Fruit fly (Drosophila melanogaster): ENCODE measurements around the gene Jon99Fi.

Gene Jon99Fi

DNA sequence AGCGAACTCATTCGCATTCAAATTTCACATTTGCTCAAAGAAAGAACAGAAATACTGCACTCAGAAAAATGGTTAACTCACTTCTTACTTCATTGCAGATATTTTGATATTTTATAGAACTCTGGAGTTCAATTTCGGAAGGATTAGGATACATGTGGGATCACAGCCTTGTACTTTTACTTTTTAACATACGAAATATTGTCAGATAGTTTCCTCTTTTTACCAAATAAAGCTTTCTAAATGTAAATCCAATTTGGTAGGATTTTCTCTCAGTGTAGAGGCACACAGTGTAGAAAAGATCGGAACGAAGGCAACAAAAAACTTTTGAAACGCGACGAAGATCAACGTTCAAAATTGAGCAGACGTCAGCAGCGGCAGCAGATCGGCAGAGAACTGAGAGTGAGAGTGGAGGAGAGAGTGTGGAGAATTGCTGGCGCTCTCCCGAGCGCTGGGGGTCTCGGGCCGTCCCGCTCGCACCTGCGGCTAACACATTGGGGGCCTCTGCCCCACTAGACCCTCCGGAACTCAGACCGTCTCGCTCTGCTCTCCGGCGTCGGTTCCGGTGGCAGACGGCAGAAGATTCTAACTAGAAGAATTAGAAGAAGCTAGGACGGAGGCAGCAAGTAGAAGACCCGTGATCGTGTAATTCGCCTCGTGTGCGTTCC lies 43.4 kb downstream of the Jon99Fi start, which contains the start of gene tmod (continued):
- no peak for TF ChIP-seq sc (optimal IDR thresholded peaks at IDR 0.05)
- peak; percentile 55 for TF ChIP-seq sc (GFP tag; optimal IDR thresholded peaks at IDR 0.05)
- TF ChIP-seq CG9437 (GFP tag; optimal IDR thresholded peaks at IDR 0.05), result no peak
- TF ChIP-seq slou (GFP tag; optimal IDR thresholded peaks at IDR 0.05), result no peak
- peak; percentile 30 for TF ChIP-seq en (GFP tag; optimal IDR thresholded peaks at IDR 0.05)
- TF ChIP-seq CG12155 (GFP tag; optimal IDR thresholded peaks at IDR 0.05), result no peak
- peak; percentile 1 for TF ChIP-seq Sry-δ (GFP tag; optimal IDR thresholded peaks at IDR 0.05)
- TF ChIP-seq kah (GFP tag; optimal IDR thresholded peaks at IDR 0.05), result peak; percentile 30
- peak; percentile 59 for TF ChIP-seq trem (tag; optimal IDR thresholded peaks at IDR 0.05)
- peak; percentile 91 for TF ChIP-seq sens (GFP tag)
- TF ChIP-seq CG11504 (tag; optimal IDR thresholded peaks at IDR 0.05), result peak; percentile 74
- TF ChIP-seq Mes4 (GFP tag; optimal IDR thresholded peaks at IDR 0.05), result no peak
- TF ChIP-seq fru (optimal IDR thresholded peaks at IDR 0.05), result no peak
- peak; percentile 41 for TF ChIP-seq CG8944 (GFP tag; optimal IDR thresholded peaks at IDR 0.05)
- peak; percentile 25 for TF ChIP-seq CG10654 (GFP tag; optimal IDR thresholded peaks at IDR 0.05)
- TF ChIP-seq CG9817 (tag; optimal IDR thresholded peaks at IDR 0.05), result peak; percentile 19
- TF ChIP-seq tgo (GFP tag; IDR thresholded peaks at IDR 0.05), result peak; percentile 49; the same call in 2 of the 3 replicates
- no peak for TF ChIP-seq CG31224 (GFP tag; IDR thresholded peaks at IDR 0.05)
- TF ChIP-seq CG7556 (GFP tag; optimal IDR thresholded peaks at IDR 0.05), result peak; percentile 18
- peak; percentile 18 for TF ChIP-seq CG16815 (GFP tag; optimal IDR thresholded peaks at IDR 0.05)
- TF ChIP-seq wor (GFP tag; IDR thresholded peaks at IDR 0.05), result no peak
- peak; percentile 7 for TF ChIP-seq Ets97D (GFP tag; optimal IDR thresholded peaks at IDR 0.05)
- no peak for TF ChIP-seq CG4854 (GFP tag; optimal IDR thresholded peaks at IDR 0.05)
- TF ChIP-seq CG6654 (GFP tag; optimal IDR thresholded peaks at IDR 0.05), result peak; percentile 33
- TF ChIP-seq gcm (GFP tag; optimal IDR thresholded peaks at IDR 0.05), result peak; percentile 40
- peak; percentile 43 for TF ChIP-seq CG30403 (GFP tag; optimal IDR thresholded peaks at IDR 0.05)
- peak; percentile 34 for TF ChIP-seq tio (GFP tag; optimal IDR thresholded peaks at IDR 0.05)
- TF ChIP-seq dmrt99B (tag; optimal IDR thresholded peaks at IDR 0.05), result peak; percentile 80
- peak; percentile 45 for TF ChIP-seq CG1603 (tag; optimal IDR thresholded peaks at IDR 0.05)
- TF ChIP-seq Dbx (GFP tag; IDR thresholded peaks at IDR 0.05), result peak; percentile 55; the same call in 1 of the 3 replicates
- TF ChIP-seq ci (GFP tag; IDR thresholded peaks at IDR 0.05), result peak; percentile 65; the same call in 2 of the 3 replicates
- TF ChIP-seq Myb (GFP tag; optimal IDR thresholded peaks at IDR 0.05), result peak; percentile 22
- TF ChIP-seq CG10543 (GFP tag; optimal IDR thresholded peaks at IDR 0.05), result peak; percentile 64
- TF ChIP-seq zfh1 (GFP tag; IDR thresholded peaks at IDR 0.05), result 0 out of 3 replicates have a peak, but pooled peaks have one; percentile 29
- peak; percentile 31 for TF ChIP-seq maf-S (GFP tag; optimal IDR thresholded peaks at IDR 0.05)
- TF ChIP-seq Bgb (GFP tag; IDR thresholded peaks at IDR 0.05; ENCODE audit: partially characterized antibody), result no peak; the same call in 1 of the 2 replicates
- TF ChIP-seq fd64A (GFP tag; optimal IDR thresholded peaks at IDR 0.05), result peak; percentile 6
- peak; percentile 63 for TF ChIP-seq CG13424 (tag; optimal IDR thresholded peaks at IDR 0.05)
- peak; percentile 43 for TF ChIP-seq CG3281 (GFP tag; optimal IDR thresholded peaks at IDR 0.05)
- peak; percentile 18 for TF ChIP-seq nau (GFP tag; optimal IDR thresholded peaks at IDR 0.05)
- TF ChIP-seq CG7372 (GFP tag; IDR thresholded peaks at IDR 0.05), result no peak
- TF ChIP-seq CG7745 (tag; optimal IDR thresholded peaks at IDR 0.05), result no peak
- TF ChIP-seq chinmo (GFP tag; IDR thresholded peaks at IDR 0.05; ENCODE audit: partially characterized antibody), result 0 out of 4 replicates have a peak, but pooled peaks have one; percentile 64
- peak; percentile 36 for TF ChIP-seq CG4424 (GFP tag; optimal IDR thresholded peaks at IDR 0.05)
- peak; percentile 45 for TF ChIP-seq Xbp1 (GFP tag; optimal IDR thresholded peaks at IDR 0.05)
- TF ChIP-seq CG15269 (tag; optimal IDR thresholded peaks at IDR 0.05), result peak; percentile 60
- TF ChIP-seq zen2 (GFP tag; IDR thresholded peaks at IDR 0.05; ENCODE audit: partially characterized antibody), result peak; percentile 32; the same call in 1 of the 3 replicates
- peak; percentile 50 for TF ChIP-seq CG8478 (optimal IDR thresholded peaks at IDR 0.05)
- TF ChIP-seq CG5180 (GFP tag; optimal IDR thresholded peaks at IDR 0.05), result peak; percentile 21
- peak; percentile 10; the same call in 1 of the 2 replicates for TF ChIP-seq HLH3B (GFP tag; IDR thresholded peaks at IDR 0.05)
